Fruit fly (Drosophila melanogaster) whole organism, adult: ENCODE measurements around the gene CG11878.
A peak's percentile ranks its signal among the peaks of the same experiment; 100 is the strongest.

Experiments used
- CG11617 ChIP-seq: fragments of 200-800 bp; sonication (Bioruptor generic); optimal IDR thresholded peaks from 2 replicates; lab custom pipeline; 2017; ENCODE audit warnings: mild to moderate bottlenecking, missing biosample characterization, missing genetic modification reagents, missing genetic modification characterization
- CG12768 ChIP-seq: fragments of 200-800 bp; sonication (Bioruptor generic); optimal IDR thresholded peaks from 2 replicates; lab custom pipeline; 2017; ENCODE audit warnings: missing biosample characterization, missing genetic modification characterization, mild to moderate bottlenecking, moderate library complexity, missing genetic modification reagents
- CG14711 ChIP-seq: fragments of 200-800 bp; sonication (Bioruptor generic); optimal IDR thresholded peaks from 2 replicates; lab custom pipeline; 2018; ENCODE audit warnings: missing biosample characterization, mild to moderate bottlenecking, missing genetic modification characterization, moderate library complexity
- CG1620 ChIP-seq: fragments of 200-800 bp; sonication (Bioruptor generic); optimal IDR thresholded peaks from 2 replicates; lab custom pipeline; 2016; ENCODE audit warnings: missing biosample characterization, missing genetic modification characterization
- CG33017 ChIP-seq: fragments of 200-800 bp; sonication (Bioruptor generic); optimal IDR thresholded peaks from 2 replicates; lab custom pipeline; 2018; ENCODE audit warnings: missing biosample characterization, mild to moderate bottlenecking, missing genetic modification characterization, moderate library complexity
- CG5204 ChIP-seq: fragments of 200-800 bp; sonication (Bioruptor generic); optimal IDR thresholded peaks from 2 replicates; lab custom pipeline; 2016; ENCODE audit warnings: missing biosample characterization, missing genetic modification characterization
- CG7045 ChIP-seq: fragments of 200-800 bp; sonication (Bioruptor generic); optimal IDR thresholded peaks from 2 replicates; lab custom pipeline; 2017; ENCODE audit warnings: missing biosample characterization, mild to moderate bottlenecking, missing genetic modification characterization
- CG7101 ChIP-seq: fragments of 200-800 bp; sonication (Bioruptor generic); optimal IDR thresholded peaks from 2 replicates; lab custom pipeline; 2018; ENCODE audit warnings: missing biosample characterization, mild to moderate bottlenecking, missing genetic modification characterization, moderate library complexity
- Clk ChIP-seq: fragments of 200-800 bp; sonication (Bioruptor generic); optimal IDR thresholded peaks from 2 replicates; lab custom pipeline; 2017; ENCODE audit warnings: missing biosample characterization, missing genetic modification characterization
- Crg-1 ChIP-seq: fragments of 200-800 bp; sonication (Bioruptor generic); optimal IDR thresholded peaks from 2 replicates; lab custom pipeline; 2016; ENCODE audit warnings: missing biosample characterization, missing genetic modification characterization
- Hr96 ChIP-seq: fragments of 200-800 bp; sonication (Bioruptor generic); optimal IDR thresholded peaks from 2 replicates; lab custom pipeline; 2016; ENCODE audit warnings: missing biosample characterization, missing genetic modification characterization
- Mnt ChIP-seq: fragments of 200-800 bp; sonication (Bioruptor generic); optimal IDR thresholded peaks from 2 replicates; lab custom pipeline; 2016; ENCODE audit warnings: missing biosample characterization, mild to moderate bottlenecking, missing genetic modification characterization
- bab1 ChIP-seq: fragments of 200-800 bp; sonication (Bioruptor generic); optimal IDR thresholded peaks from 3 replicates; lab custom pipeline; 2019; ENCODE audit warnings: missing biosample characterization, mild to moderate bottlenecking, missing genetic modification characterization, moderate library complexity
- cic ChIP-seq: fragments of 200-800 bp; sonication (Bioruptor generic); optimal IDR thresholded peaks from 2 replicates; lab custom pipeline; 2017; ENCODE audit warnings: missing biosample characterization, mild to moderate bottlenecking, missing genetic modification characterization, moderate library complexity
- cnc ChIP-seq, 2 experiments: fragments of >200 bp; optimal IDR thresholded peaks; 2 replicates each; lab custom pipeline; 2017
- kay ChIP-seq: fragments of 200-800 bp; sonication (Bioruptor generic); peaks from one replicate; lab custom pipeline; 2016; ENCODE audit warnings: missing biosample characterization, missing genetic modification characterization, borderline replicate concordance
- ovo ChIP-seq: fragments of 200-800 bp; sonication (Bioruptor generic); optimal IDR thresholded peaks from 2 replicates; lab custom pipeline; 2016; ENCODE audit warnings: missing biosample characterization, missing genetic modification characterization
- pad ChIP-seq: fragments of 200-800 bp; sonication (Bioruptor generic); optimal IDR thresholded peaks from 3 replicates; lab custom pipeline; 2017; ENCODE audit warnings: missing biosample characterization, missing genetic modification characterization, mild to moderate bottlenecking, moderate library complexity, missing genetic modification reagents
- tj ChIP-seq: fragments of 200-800 bp; sonication (Bioruptor generic); optimal IDR thresholded peaks from 3 replicates; lab custom pipeline; 2017; ENCODE audit warnings: missing biosample characterization, mild to moderate bottlenecking, missing genetic modification characterization, moderate library complexity
- toe ChIP-seq: fragments of 200-800 bp; sonication (Bioruptor generic); optimal IDR thresholded peaks from 2 replicates; lab custom pipeline; 2016; ENCODE audit warnings: missing biosample characterization, missing genetic modification characterization

CG11878 gene

DNA sequence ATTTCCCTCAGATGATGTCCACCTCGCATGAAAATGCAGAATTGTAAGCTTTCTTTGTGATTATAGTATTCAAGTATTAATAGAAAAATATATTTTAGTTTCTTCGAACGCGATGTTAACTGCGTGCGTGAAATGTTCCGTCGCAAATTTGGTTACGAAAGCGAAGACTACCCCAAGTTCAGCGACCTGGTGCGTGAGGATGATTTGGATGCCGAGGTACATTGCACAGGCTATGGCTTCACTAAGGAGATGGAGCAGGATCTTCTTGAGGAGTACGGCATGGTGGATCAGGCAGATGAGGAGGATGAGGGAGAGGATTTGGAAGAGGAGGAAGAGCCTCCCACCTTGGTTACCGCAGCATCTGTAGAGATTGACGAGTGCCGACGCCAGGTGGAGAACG is 6.9 kb upstream of the CG11878 start:
- TF ChIP-seq Hr96 (GFP tag; lab: Kevin White, UChicago) (no peak), Crg-1 (GFP tag; lab: Kevin White, UChicago) (no peak), toe (GFP tag; lab: Kevin White, UChicago) (no peak), Mnt (GFP tag; lab: Kevin White, UChicago) (no peak), CG12768 (GFP tag; lab: Kevin White, UChicago) (no peak), CG33017 (tag; lab: Kevin White, UChicago) (no peak), CG5204 (no peak), Clk (GFP tag; lab: Kevin White, UChicago) (no peak), kay (GFP tag; lab: Kevin White, UChicago) (no peak), cnc (optimal IDR thresholded peaks at IDR 0.05; lab: Kevin White, UChicago) (no peak), CG11617 (no peak), pad (no peak), CG1620 (GFP tag; lab: Kevin White, UChicago) (no peak), cic (no peak), CG7101 (tag; lab: Kevin White, UChicago) (no peak), CG14711 (tag; lab: Kevin White, UChicago) (no peak), bab1 (GFP tag; lab: Kevin White, UChicago) (no peak), tj (GFP tag; lab: Kevin White, UChicago) (no peak), CG7045 (GFP tag; lab: Kevin White, UChicago) (no peak)

DNA sequence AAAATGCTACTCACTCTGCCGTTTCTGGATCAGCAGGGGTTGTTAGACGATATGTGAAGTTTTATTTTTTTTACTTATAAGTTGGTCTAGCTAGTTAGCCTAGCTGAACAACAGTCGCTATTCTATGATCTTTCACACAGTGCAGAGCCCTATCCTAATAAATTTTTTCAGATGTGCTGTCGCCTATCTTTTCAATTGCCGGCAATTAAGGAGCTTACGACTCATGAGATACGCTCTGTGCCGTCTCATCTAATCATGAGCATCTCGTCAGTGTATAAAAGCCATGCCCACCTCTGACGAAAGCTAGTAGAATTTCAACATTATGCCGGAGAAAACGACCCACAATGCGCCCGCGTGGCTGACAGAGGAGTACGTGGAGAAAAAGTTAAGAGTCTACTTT is 3.7 kb upstream of the CG11878 start, which contains the start of the genes CG11889 and CG11891:
TSS of gene CG11889 (plus strand) at position 301 of the 400 bp plus-strand sequence.
TSS of gene CG11891 (plus strand) at position 301 of the 400 bp plus-strand sequence.
- TF ChIP-seq pad: no peak
- no peak for TF ChIP-seq CG7101 (tag; lab: Kevin White, UChicago)
- TF ChIP-seq Mnt (GFP tag; lab: Kevin White, UChicago): no peak

DNA sequence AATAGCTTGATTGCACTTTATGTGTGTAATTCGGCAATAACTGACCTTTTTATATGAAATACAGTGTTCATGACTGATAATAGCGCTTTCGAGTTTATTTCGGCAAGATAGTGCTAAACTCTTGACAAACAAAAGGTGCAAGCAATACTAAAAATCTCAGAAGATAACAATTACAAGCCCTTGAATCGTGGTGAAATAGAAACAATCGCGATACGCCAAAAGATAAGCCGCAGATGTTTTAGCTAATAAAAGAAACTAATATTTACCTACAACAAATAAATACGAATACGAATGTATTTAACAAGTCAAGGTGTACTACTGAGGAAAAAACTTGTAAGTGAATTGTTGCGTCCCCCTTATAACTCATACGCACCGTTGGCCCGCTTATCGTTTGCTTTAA is 1.6 kb downstream of the CG11878 start:
- TF ChIP-seq Hr96 (GFP tag; lab: Kevin White, UChicago): no peak
- TF ChIP-seq cnc (optimal IDR thresholded peaks at IDR 0.05; lab: Kevin White, UChicago): no peak
- no peak for TF ChIP-seq tj (GFP tag; lab: Kevin White, UChicago)
- peak; percentile 19 for TF ChIP-seq Mnt (GFP tag; lab: Kevin White, UChicago)
- no peak for TF ChIP-seq Clk (GFP tag; lab: Kevin White, UChicago)
- peak; percentile 80 for TF ChIP-seq CG7045 (GFP tag; lab: Kevin White, UChicago)
- peak; percentile 62 for TF ChIP-seq CG11617
- TF ChIP-seq cic: peak; percentile 97
- TF ChIP-seq CG5204: peak; percentile 34
- TF ChIP-seq CG33017 (tag; lab: Kevin White, UChicago): peak; percentile 71
- peak; percentile 20 for TF ChIP-seq ovo
- peak; percentile 65 for TF ChIP-seq CG7101 (tag; lab: Kevin White, UChicago)
- peak; percentile 22 for TF ChIP-seq CG14711 (tag; lab: Kevin White, UChicago)
- peak; percentile 94 for TF ChIP-seq kay (GFP tag; lab: Kevin White, UChicago)
- no peak for TF ChIP-seq CG1620 (GFP tag; lab: Kevin White, UChicago)
- TF ChIP-seq bab1 (GFP tag; lab: Kevin White, UChicago): no peak
- TF ChIP-seq pad: peak; percentile 44
- TF ChIP-seq CG12768 (GFP tag; lab: Kevin White, UChicago): peak; percentile 58
- peak; percentile 11 for TF ChIP-seq Crg-1 (GFP tag; lab: Kevin White, UChicago)
- no peak for TF ChIP-seq toe (GFP tag; lab: Kevin White, UChicago)

DNA sequence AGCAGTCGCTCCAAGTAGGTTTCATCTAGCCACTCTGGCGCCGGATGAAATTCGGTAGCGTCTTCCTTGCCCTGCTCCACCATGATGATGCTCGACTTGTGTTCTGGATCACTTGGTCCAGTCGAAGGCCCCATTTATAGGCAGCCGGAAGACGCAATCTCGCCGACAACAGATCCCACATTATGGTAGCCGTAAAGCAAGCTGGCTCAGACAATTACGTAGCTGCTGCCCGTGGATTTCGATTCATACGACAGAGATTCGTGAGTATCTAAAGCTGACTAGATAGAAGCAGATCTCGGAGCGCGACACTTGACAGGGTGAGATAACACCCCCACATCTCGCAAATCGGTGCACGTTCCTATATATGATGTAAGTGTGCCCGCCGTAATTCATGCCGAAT is 3.5 kb downstream of the CG11878 start, which contains the start of gene CG10513:
TSS of gene CG10513 (minus strand) at position 101 of the 400 bp plus-strand sequence.
- TF ChIP-seq CG33017 (tag; lab: Kevin White, UChicago): no peak
- TF ChIP-seq cic: no peak
- no peak for TF ChIP-seq CG5204
- no peak for TF ChIP-seq CG7045 (GFP tag; lab: Kevin White, UChicago)
- no peak for TF ChIP-seq Crg-1 (GFP tag; lab: Kevin White, UChicago)
- no peak for TF ChIP-seq Clk (GFP tag; lab: Kevin White, UChicago)
- TF ChIP-seq ovo: no peak
- TF ChIP-seq CG14711 (tag; lab: Kevin White, UChicago): no peak
- no peak for TF ChIP-seq Mnt (GFP tag; lab: Kevin White, UChicago)
- no peak for TF ChIP-seq tj (GFP tag; lab: Kevin White, UChicago)
- TF ChIP-seq Hr96 (GFP tag; lab: Kevin White, UChicago): no peak
- no peak for TF ChIP-seq CG12768 (GFP tag; lab: Kevin White, UChicago)
- no peak for TF ChIP-seq cnc (optimal IDR thresholded peaks at IDR 0.05; lab: Kevin White, UChicago)
- no peak for TF ChIP-seq bab1 (GFP tag; lab: Kevin White, UChicago)
- no peak for TF ChIP-seq kay (GFP tag; lab: Kevin White, UChicago)
- no peak for TF ChIP-seq pad
- TF ChIP-seq toe (GFP tag; lab: Kevin White, UChicago): no peak
- TF ChIP-seq CG7101 (tag; lab: Kevin White, UChicago): no peak

DNA sequence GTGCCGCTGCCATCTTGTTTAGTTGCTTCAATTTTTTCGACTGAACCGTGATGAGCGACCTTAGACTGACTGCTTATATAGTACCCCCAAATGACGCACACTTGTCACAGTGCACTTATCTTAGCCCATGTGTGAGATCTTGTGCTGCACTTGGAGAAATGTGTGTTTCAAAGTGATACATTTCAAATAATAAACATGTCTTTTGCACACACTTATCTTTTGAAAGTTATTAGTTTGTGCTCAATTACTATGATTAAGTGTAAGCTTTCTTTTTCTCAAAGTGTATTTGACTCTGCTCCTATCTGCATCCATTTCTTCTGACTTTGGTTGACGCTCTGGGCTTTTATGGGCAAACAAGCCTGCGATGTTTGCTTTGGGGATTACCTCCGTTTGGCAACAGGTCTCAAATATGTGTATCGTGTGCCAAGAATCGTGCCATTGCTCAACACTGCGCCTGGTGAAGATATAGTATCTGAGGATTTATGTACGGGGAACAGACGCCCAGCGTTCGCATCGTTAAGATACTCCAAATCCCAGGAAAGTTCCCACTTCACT is 6.2 kb downstream of the CG11878 start, which contains the start of gene CG10514:
TSS of gene CG10514 (minus strand) at position 51 of the 555 bp plus-strand sequence.
- TF ChIP-seq pad (no peak), CG5204 (no peak), CG12768 (GFP tag; lab: Kevin White, UChicago) (peak; percentile 53), cnc (optimal IDR thresholded peaks at IDR 0.05; lab: Kevin White, UChicago) (no peak), tj (GFP tag; lab: Kevin White, UChicago) (no peak), ovo (peak; percentile 23), cic (peak; percentile 65), CG33017 (tag; lab: Kevin White, UChicago) (peak; percentile 45), Clk (GFP tag; lab: Kevin White, UChicago) (no peak), Crg-1 (GFP tag; lab: Kevin White, UChicago) (no peak), CG14711 (tag; lab: Kevin White, UChicago) (no peak), CG7101 (tag; lab: Kevin White, UChicago) (peak; percentile 57), Mnt (GFP tag; lab: Kevin White, UChicago) (peak; percentile 33), CG7045 (GFP tag; lab: Kevin White, UChicago) (peak; percentile 50), CG11617 (no peak), toe (GFP tag; lab: Kevin White, UChicago) (no peak), kay (GFP tag; lab: Kevin White, UChicago) (peak; percentile 90)
